Worm (Caenorhabditis elegans) whole organism, L4 larva: Measurements from ENCODE around the gene F46F5.15.

Experiments used
- lir-3 ChIP-seq: sonication (generic microtip); optimal IDR thresholded peaks from 2 replicates; lab custom pipeline; 2016; ENCODE audit warnings: mild to moderate bottlenecking, missing genetic modification characterization, missing compliant biosample characterization
- nhr-28 ChIP-seq: fragments of 150-350 bp; optimal IDR thresholded peaks from 2 replicates; lab custom pipeline; 2014; ENCODE audit warnings: missing biosample characterization, missing genetic modification characterization
- unc-62 ChIP-seq, 3 experiments: fragments of 150-350 bp in 1 of 3; sonication (generic microtip); optimal IDR thresholded peaks in 2 of 3; peaks in 1 of 3; 1 replicate in 1 of 3; 2 replicates in 2 of 3; lab custom pipeline; 2014 to 2017; ENCODE audit warnings: missing biosample characterization in 3 of 3, missing genetic modification characterization in 3 of 3, missing genetic modification reagents in 3 of 3, missing genotype in 1 of 3

DNA sequence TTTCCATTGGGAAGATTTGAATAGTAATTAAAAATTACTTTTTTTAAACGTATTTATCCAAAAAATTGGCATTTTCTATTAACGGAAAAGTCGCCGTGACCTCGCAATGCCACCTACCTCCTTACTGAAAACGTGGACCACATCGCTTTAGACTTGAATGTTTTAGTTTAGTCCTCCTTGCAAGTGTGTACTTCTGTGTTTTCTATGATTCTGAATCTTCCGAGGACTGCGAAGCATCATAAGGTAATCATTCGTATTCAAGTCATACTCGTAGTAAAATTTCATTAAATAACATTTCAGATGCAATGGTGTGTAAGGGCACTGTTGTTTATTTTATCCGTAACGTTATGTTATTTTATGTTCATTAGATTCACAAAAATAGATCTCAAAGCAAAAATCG, 20.2 kb downstream of the F46F5.15 start, which contains the start of gene F46F5.11:
- TF ChIP-seq lir-3 (tag; lab: Kevin White, UChicago) (no peak), nhr-28 (tag; lab: Kevin White, UChicago) (no peak), unc-62 (GFP tag; optimal IDR thresholded peaks at IDR 0.05 in 1 of 2; lab: Kevin White, UChicago) (no peak), unc-62 (tag; optimal IDR thresholded peaks at IDR 0.05; lab: Kevin White, UChicago) (no peak)
